Worm (Caenorhabditis elegans) whole organism, early embryonic: Measurements from ENCODE around the gene F48G7.8.

ENCODE experiments used
- F13C5.2 ChIP-seq: sonication (generic microtip); optimal IDR thresholded peaks from 2 replicates; lab custom pipeline; 2017; ENCODE audit warnings: mild to moderate bottlenecking, missing genetic modification characterization, inconsistent platforms, missing compliant biosample characterization
- aly-1 ChIP-seq: sonication (generic microtip); optimal IDR thresholded peaks from 2 replicates; lab custom pipeline; 2016; ENCODE audit warnings: missing genetic modification characterization, missing compliant biosample characterization
- ama-1 ChIP-seq: fragments of 150-350 bp; optimal IDR thresholded peaks from 2 replicates; lab custom pipeline; 2014
- ceh-13 ChIP-seq: fragments of 200-800 bp; sonication (Bioruptor generic); optimal IDR thresholded peaks from 2 replicates; lab custom pipeline; 2018; ENCODE audit warnings: mild to moderate bottlenecking, missing genetic modification characterization, missing compliant biosample characterization
- ceh-36 ChIP-seq: sonication (generic microtip); optimal IDR thresholded peaks from 2 replicates; lab custom pipeline; 2016; ENCODE audit warnings: missing genetic modification characterization, inconsistent platforms, missing compliant biosample characterization
- ets-7 ChIP-seq: sonication (generic microtip); optimal IDR thresholded peaks from 2 replicates; lab custom pipeline; 2016; ENCODE audit warnings: missing genotype, missing genetic modification characterization, missing compliant biosample characterization
- flt-1 ChIP-seq: fragments of 200-800 bp; sonication (Bioruptor generic); IDR thresholded peaks from 2 replicates; pipeline ENCODE4 v1.3.6; 2022; ENCODE audit warnings: missing genetic modification characterization, missing compliant biosample characterization
- hmbx-1 ChIP-seq: sonication (generic microtip); optimal IDR thresholded peaks from 2 replicates; lab custom pipeline; 2016; ENCODE audit warnings: mild to moderate bottlenecking, missing genetic modification characterization, missing compliant biosample characterization
- hmg-4 ChIP-seq: fragments of 200-800 bp; sonication (Bioruptor generic); optimal IDR thresholded peaks from 2 replicates; lab custom pipeline; 2018; ENCODE audit warnings: mild to moderate bottlenecking, missing genetic modification characterization, missing compliant biosample characterization
- hnd-1 ChIP-seq: sonication (generic microtip); optimal IDR thresholded peaks from 2 replicates; lab custom pipeline; 2016; ENCODE audit warnings: missing genetic modification characterization, missing compliant biosample characterization
- scrt-1 ChIP-seq: fragments of 200-800 bp; sonication (Bioruptor generic); IDR thresholded peaks from 2 replicates; pipeline ENCODE4 v1.3.6; 2022; ENCODE audit warnings: missing genetic modification characterization, missing compliant biosample characterization
- sea-1 ChIP-seq: fragments of 200-800 bp; sonication (Bioruptor generic); conservative IDR thresholded peaks from 2 replicates; pipeline ENCODE4 v1.3.6; 2022; ENCODE audit warnings: missing genetic modification characterization, missing compliant biosample characterization
- tbx-11 ChIP-seq: fragments of 200-800 bp; sonication (Bioruptor generic); IDR thresholded peaks from 2 replicates; pipeline ENCODE4 v1.3.6; 2022; ENCODE audit warnings: missing genetic modification characterization, missing compliant biosample characterization
- tbx-37 ChIP-seq: fragments of 200-800 bp; sonication (Bioruptor generic); conservative IDR thresholded peaks from 2 replicates; pipeline ENCODE4 v1.3.6; 2022; ENCODE audit warnings: missing genetic modification reagents, missing genetic modification characterization, missing compliant biosample characterization

DNA sequence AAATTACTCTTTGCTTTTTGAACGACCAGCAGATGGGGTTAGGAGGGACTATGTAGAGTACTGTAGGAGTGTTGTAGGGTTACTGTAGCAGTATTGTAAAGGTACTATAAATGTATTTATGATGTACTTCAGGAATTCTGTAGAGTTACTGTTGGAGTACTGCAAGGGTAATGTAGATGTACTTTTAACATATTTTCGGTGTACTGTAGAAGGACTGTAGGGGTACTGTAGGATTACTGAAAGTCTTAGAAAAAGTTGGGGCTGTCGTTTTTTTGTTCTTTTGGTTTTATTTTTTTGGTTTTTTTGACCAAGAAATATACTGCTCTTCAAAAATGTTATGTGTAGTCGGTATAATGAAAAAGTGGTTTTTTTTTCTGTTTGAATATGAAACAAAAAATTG lies 28.9 kb downstream of the F48G7.8 start:
- TF ChIP-seq ama-1 (lab: Kevin White, UChicago) (no peak), scrt-1 (GFP tag; lab: Robert Waterston, UW) (no peak), flt-1 (GFP tag; lab: Robert Waterston, UW) (no peak), ceh-36 (tag; lab: Kevin White, UChicago) (no peak), hmg-4 (GFP tag; lab: Kevin White, UChicago) (no peak), F13C5.2 (no peak), hnd-1 (tag; lab: Kevin White, UChicago) (no peak), ceh-13 (no peak), tbx-37 (GFP tag; lab: Robert Waterston, UW) (no peak), tbx-11 (no peak), hmbx-1 (tag; lab: Kevin White, UChicago) (no peak), sea-1 (no peak), ets-7 (tag; lab: Kevin White, UChicago) (no peak), aly-1 (tag; lab: Kevin White, UChicago) (no peak)
